Fruit fly (Drosophila melanogaster) whole organism, adult: ENCODE measurements around the gene CG42810.

ENCODE experiments used
- CG11617 ChIP-seq: fragments of 200-800 bp; sonication (Bioruptor generic); optimal IDR thresholded peaks from 2 replicates; lab custom pipeline; 2017; ENCODE audit warnings: mild to moderate bottlenecking, missing biosample characterization, missing genetic modification reagents, missing genetic modification characterization
- CG12768 ChIP-seq: fragments of 200-800 bp; sonication (Bioruptor generic); optimal IDR thresholded peaks from 2 replicates; lab custom pipeline; 2017; ENCODE audit warnings: missing biosample characterization, missing genetic modification characterization, mild to moderate bottlenecking, moderate library complexity, missing genetic modification reagents
- CG14711 ChIP-seq: fragments of 200-800 bp; sonication (Bioruptor generic); optimal IDR thresholded peaks from 2 replicates; lab custom pipeline; 2018; ENCODE audit warnings: missing biosample characterization, mild to moderate bottlenecking, missing genetic modification characterization, moderate library complexity
- CG1620 ChIP-seq: fragments of 200-800 bp; sonication (Bioruptor generic); optimal IDR thresholded peaks from 2 replicates; lab custom pipeline; 2016; ENCODE audit warnings: missing biosample characterization, missing genetic modification characterization
- CG33017 ChIP-seq: fragments of 200-800 bp; sonication (Bioruptor generic); optimal IDR thresholded peaks from 2 replicates; lab custom pipeline; 2018; ENCODE audit warnings: missing biosample characterization, mild to moderate bottlenecking, missing genetic modification characterization, moderate library complexity
- CG5204 ChIP-seq: fragments of 200-800 bp; sonication (Bioruptor generic); optimal IDR thresholded peaks from 2 replicates; lab custom pipeline; 2016; ENCODE audit warnings: missing biosample characterization, missing genetic modification characterization
- CG7045 ChIP-seq: fragments of 200-800 bp; sonication (Bioruptor generic); optimal IDR thresholded peaks from 2 replicates; lab custom pipeline; 2017; ENCODE audit warnings: missing biosample characterization, mild to moderate bottlenecking, missing genetic modification characterization
- CG7101 ChIP-seq: fragments of 200-800 bp; sonication (Bioruptor generic); optimal IDR thresholded peaks from 2 replicates; lab custom pipeline; 2018; ENCODE audit warnings: missing biosample characterization, mild to moderate bottlenecking, missing genetic modification characterization, moderate library complexity
- Clk ChIP-seq: fragments of 200-800 bp; sonication (Bioruptor generic); optimal IDR thresholded peaks from 2 replicates; lab custom pipeline; 2017; ENCODE audit warnings: missing biosample characterization, missing genetic modification characterization
- Crg-1 ChIP-seq: fragments of 200-800 bp; sonication (Bioruptor generic); optimal IDR thresholded peaks from 2 replicates; lab custom pipeline; 2016; ENCODE audit warnings: missing biosample characterization, missing genetic modification characterization
- Hr96 ChIP-seq: fragments of 200-800 bp; sonication (Bioruptor generic); optimal IDR thresholded peaks from 2 replicates; lab custom pipeline; 2016; ENCODE audit warnings: missing biosample characterization, missing genetic modification characterization
- Mnt ChIP-seq: fragments of 200-800 bp; sonication (Bioruptor generic); optimal IDR thresholded peaks from 2 replicates; lab custom pipeline; 2016; ENCODE audit warnings: missing biosample characterization, mild to moderate bottlenecking, missing genetic modification characterization
- bab1 ChIP-seq: fragments of 200-800 bp; sonication (Bioruptor generic); optimal IDR thresholded peaks from 3 replicates; lab custom pipeline; 2019; ENCODE audit warnings: missing biosample characterization, mild to moderate bottlenecking, missing genetic modification characterization, moderate library complexity
- cic ChIP-seq: fragments of 200-800 bp; sonication (Bioruptor generic); optimal IDR thresholded peaks from 2 replicates; lab custom pipeline; 2017; ENCODE audit warnings: missing biosample characterization, mild to moderate bottlenecking, missing genetic modification characterization, moderate library complexity
- cnc ChIP-seq, 2 experiments: fragments of >200 bp; optimal IDR thresholded peaks; 2 replicates each; lab custom pipeline; 2017
- kay ChIP-seq: fragments of 200-800 bp; sonication (Bioruptor generic); peaks from one replicate; lab custom pipeline; 2016; ENCODE audit warnings: missing biosample characterization, missing genetic modification characterization, borderline replicate concordance
- ovo ChIP-seq: fragments of 200-800 bp; sonication (Bioruptor generic); optimal IDR thresholded peaks from 2 replicates; lab custom pipeline; 2016; ENCODE audit warnings: missing biosample characterization, missing genetic modification characterization
- pad ChIP-seq: fragments of 200-800 bp; sonication (Bioruptor generic); optimal IDR thresholded peaks from 3 replicates; lab custom pipeline; 2017; ENCODE audit warnings: missing biosample characterization, missing genetic modification characterization, mild to moderate bottlenecking, moderate library complexity, missing genetic modification reagents
- tj ChIP-seq: fragments of 200-800 bp; sonication (Bioruptor generic); optimal IDR thresholded peaks from 3 replicates; lab custom pipeline; 2017; ENCODE audit warnings: missing biosample characterization, mild to moderate bottlenecking, missing genetic modification characterization, moderate library complexity

Gene CG42810

dm6 chr2L:13475254-13475653 is 15.8 kb downstream of the CG42810 start:
- TF ChIP-seq CG5204 (GFP tag; lab: Kevin White, UChicago) (no peak), Crg-1 (GFP tag; lab: Kevin White, UChicago) (no peak), CG14711 (tag; lab: Kevin White, UChicago) (no peak), pad (GFP tag; lab: Kevin White, UChicago) (no peak), CG7045 (GFP tag; lab: Kevin White, UChicago) (no peak), bab1 (GFP tag; lab: Kevin White, UChicago) (no peak)

- TF ChIP-seq Hr96 (GFP tag; lab: Kevin White, UChicago) = no peak
- no peak for TF ChIP-seq CG11617
- TF ChIP-seq kay (GFP tag; lab: Kevin White, UChicago) = no peak
- TF ChIP-seq Crg-1 (GFP tag; lab: Kevin White, UChicago) = no peak
- no peak for TF ChIP-seq pad (GFP tag; lab: Kevin White, UChicago)
- no peak for TF ChIP-seq CG14711 (tag; lab: Kevin White, UChicago)
- TF ChIP-seq Clk (GFP tag; lab: Kevin White, UChicago) = no peak
- no peak for TF ChIP-seq Mnt (GFP tag; lab: Kevin White, UChicago)
- TF ChIP-seq tj (GFP tag; lab: Kevin White, UChicago) = no peak
Observed at dm6 chr2L:13482258-13482657, 22.8 kb downstream of the CG42810 start.

- TF ChIP-seq ovo (GFP tag; lab: Kevin White, UChicago) = no peak
- no peak for TF ChIP-seq pad (GFP tag; lab: Kevin White, UChicago)
- no peak for TF ChIP-seq cnc (optimal IDR thresholded peaks at IDR 0.05; lab: Kevin White, UChicago)
- no peak for TF ChIP-seq CG33017 (tag; lab: Kevin White, UChicago)
- TF ChIP-seq Hr96 (GFP tag; lab: Kevin White, UChicago) = no peak
- no peak for TF ChIP-seq CG5204 (GFP tag; lab: Kevin White, UChicago)
- TF ChIP-seq CG12768 (GFP tag; lab: Kevin White, UChicago) = no peak
- no peak for TF ChIP-seq CG14711 (tag; lab: Kevin White, UChicago)
- no peak for TF ChIP-seq CG7045 (GFP tag; lab: Kevin White, UChicago)
- no peak for TF ChIP-seq CG1620 (GFP tag; lab: Kevin White, UChicago)
- TF ChIP-seq kay (GFP tag; lab: Kevin White, UChicago) = no peak
- no peak for TF ChIP-seq CG7101 (tag; lab: Kevin White, UChicago)
Observed at dm6 chr2L:13497915-13498314, 38.4 kb downstream of the CG42810 start.

dm6 chr2L:13500416-13500815 is 40.9 kb downstream of the CG42810 start:
- no peak for TF ChIP-seq tj (GFP tag; lab: Kevin White, UChicago)
- TF ChIP-seq Clk (GFP tag; lab: Kevin White, UChicago) = no peak
- no peak for TF ChIP-seq bab1 (GFP tag; lab: Kevin White, UChicago)
- no peak for TF ChIP-seq cic (GFP tag; lab: Kevin White, UChicago)
